Worm (Caenorhabditis elegans) whole organism, young adult: ENCODE measurements around the gene ser-2.

ENCODE experiments used
- B0035.1 ChIP-seq: sonication (generic microtip); optimal IDR thresholded peaks from 2 replicates; lab custom pipeline; 2016; ENCODE audit warnings: missing genetic modification characterization, mild to moderate bottlenecking, missing compliant biosample characterization, missing genotype, missing genetic modification reagents
- B0336.3 ChIP-seq: fragments of 200-800 bp; sonication (Bioruptor generic); IDR thresholded peaks from 2 replicates; pipeline ENCODE4 v1.3.6; 2022; ENCODE audit warnings: missing genetic modification characterization, missing compliant biosample characterization
- F23B12.7 ChIP-seq: sonication (generic microtip); optimal IDR thresholded peaks from 2 replicates; lab custom pipeline; 2017; ENCODE audit warnings: missing genetic modification characterization, mild to moderate bottlenecking, missing compliant biosample characterization, antibody characterized with exemption, moderate library complexity; ENCODE audit not compliant: insufficient read depth
- F33H1.4 ChIP-seq: fragments of 200-800 bp; sonication (Bioruptor generic); IDR thresholded peaks from 2 replicates; pipeline ENCODE4 v1.3.6; 2022; ENCODE audit warnings: missing genetic modification reagents, missing genetic modification characterization, missing compliant biosample characterization
- F37B4.10 ChIP-seq: fragments of 200-800 bp; sonication (Bioruptor generic); IDR thresholded peaks from 2 replicates; pipeline ENCODE4 v1.3.6; 2022; ENCODE audit warnings: missing genetic modification characterization, missing compliant biosample characterization
- F39B2.1 ChIP-seq: fragments of 200-800 bp; sonication (Bioruptor generic); IDR thresholded peaks from 2 replicates; pipeline ENCODE4 v1.3.6; 2022; ENCODE audit warnings: missing genetic modification reagents, missing genetic modification characterization, missing compliant biosample characterization
- F55B11.4 ChIP-seq: sonication (generic microtip); optimal IDR thresholded peaks from 2 replicates; lab custom pipeline; 2016; ENCODE audit warnings: missing compliant biosample characterization, missing genetic modification characterization, borderline replicate concordance; ENCODE audit not compliant: insufficient read depth
- T07F8.4 ChIP-seq: sonication (generic microtip); optimal IDR thresholded peaks from 2 replicates; lab custom pipeline; 2016; ENCODE audit warnings: mild to moderate bottlenecking, missing genetic modification characterization, moderate library complexity, missing compliant biosample characterization
- T26A5.8 ChIP-seq: sonication (generic microtip); optimal IDR thresholded peaks from 2 replicates; lab custom pipeline; 2016; ENCODE audit warnings: missing genetic modification characterization, missing compliant biosample characterization
- ZK185.1 ChIP-seq: sonication (generic microtip); optimal IDR thresholded peaks from 2 replicates; lab custom pipeline; 2016; ENCODE audit warnings: mild to moderate bottlenecking, missing genetic modification characterization, missing compliant biosample characterization; ENCODE audit not compliant: poor library complexity, severe bottlenecking
- atf-7 ChIP-seq: sonication (generic microtip); optimal IDR thresholded peaks from 2 replicates; lab custom pipeline; 2017; ENCODE audit warnings: mild to moderate bottlenecking, missing genetic modification characterization, missing compliant biosample characterization
- athp-1 ChIP-seq: sonication (generic microtip); optimal IDR thresholded peaks from 2 replicates; lab custom pipeline; 2017; ENCODE audit warnings: mild to moderate bottlenecking, missing genetic modification characterization, missing compliant biosample characterization
- ccch-3 ChIP-seq: fragments of 200-800 bp; sonication (Bioruptor generic); optimal IDR thresholded peaks from 2 replicates; lab custom pipeline; 2018; ENCODE audit warnings: mild to moderate bottlenecking, missing genetic modification characterization, missing compliant biosample characterization
- cebp-2 ChIP-seq: fragments of 200-800 bp; sonication (Bioruptor generic); IDR thresholded peaks from 2 replicates; pipeline ENCODE4 v1.3.6; 2022; ENCODE audit warnings: missing genetic modification characterization, missing compliant biosample characterization
- ceh-79 ChIP-seq: sonication (generic microtip); optimal IDR thresholded peaks from 2 replicates; lab custom pipeline; 2017; ENCODE audit warnings: mild to moderate bottlenecking, missing genetic modification characterization, missing compliant biosample characterization
- chd-7 ChIP-seq: sonication (generic microtip); optimal IDR thresholded peaks from 2 replicates; lab custom pipeline; 2016; ENCODE audit warnings: mild to moderate bottlenecking, missing genetic modification characterization, moderate library complexity, missing compliant biosample characterization
- die-1 ChIP-seq: sonication (generic microtip); optimal IDR thresholded peaks from 2 replicates; lab custom pipeline; 2016; ENCODE audit warnings: missing genotype, mild to moderate bottlenecking, missing genetic modification characterization, missing compliant biosample characterization
- egl-18 ChIP-seq: fragments of 200-800 bp; sonication (Bioruptor generic); IDR thresholded peaks from 2 replicates; pipeline ENCODE4 v1.3.6; 2022; ENCODE audit warnings: missing genetic modification reagents, missing genetic modification characterization, missing compliant biosample characterization
- egl-44 ChIP-seq: fragments of 200-800 bp; sonication (Bioruptor generic); IDR thresholded peaks from 2 replicates; pipeline ENCODE4 v1.3.6; 2022; ENCODE audit warnings: missing genetic modification reagents, missing genetic modification characterization, missing compliant biosample characterization
- ets-4 ChIP-seq: fragments of 200-800 bp; sonication (Bioruptor generic); optimal IDR thresholded peaks from 2 replicates; lab custom pipeline; 2018; ENCODE audit warnings: mild to moderate bottlenecking, missing genetic modification characterization, missing compliant biosample characterization
- lin-54 ChIP-seq: fragments of 200-800 bp; sonication (Bioruptor generic); optimal IDR thresholded peaks from 2 replicates; lab custom pipeline; 2018; ENCODE audit warnings: mild to moderate bottlenecking, missing genetic modification characterization, missing compliant biosample characterization
- lsy-27 ChIP-seq: sonication (generic microtip); optimal IDR thresholded peaks from 2 replicates; lab custom pipeline; 2017; ENCODE audit warnings: missing genetic modification characterization, mild to moderate bottlenecking, missing compliant biosample characterization, antibody characterized with exemption, missing genotype, borderline replicate concordance; ENCODE audit not compliant: insufficient read depth
- madf-3 ChIP-seq: fragments of 200-800 bp; sonication (Bioruptor generic); IDR thresholded peaks from 2 replicates; pipeline ENCODE4 v1.3.6; 2022; ENCODE audit warnings: missing genetic modification reagents, missing genetic modification characterization, missing compliant biosample characterization
- madf-6 ChIP-seq: fragments of 200-800 bp; sonication (Bioruptor generic); IDR thresholded peaks from 2 replicates; pipeline ENCODE4 v1.3.6; 2022; ENCODE audit warnings: missing genetic modification reagents, missing genetic modification characterization, missing compliant biosample characterization
- mes-4 ChIP-seq: sonication (generic microtip); optimal IDR thresholded peaks from 2 replicates; lab custom pipeline; 2016; ENCODE audit warnings: missing genotype, missing genetic modification characterization, missing compliant biosample characterization
- nfya-1 ChIP-seq: sonication (generic microtip); optimal IDR thresholded peaks from 2 replicates; lab custom pipeline; 2017; ENCODE audit warnings: antibody characterized with exemption, missing compliant biosample characterization, missing genetic modification characterization, borderline replicate concordance; ENCODE audit not compliant: insufficient read depth
- nhr-179 ChIP-seq: sonication (generic microtip); optimal IDR thresholded peaks from 2 replicates; lab custom pipeline; 2016; ENCODE audit warnings: mild to moderate bottlenecking, missing genetic modification characterization, missing compliant biosample characterization
- nhr-27 ChIP-seq: fragments of 200-800 bp; sonication (Bioruptor generic); optimal IDR thresholded peaks from 2 replicates; lab custom pipeline; 2018; ENCODE audit warnings: mild to moderate bottlenecking, missing genetic modification characterization, moderate library complexity, missing compliant biosample characterization
- nhr-80 ChIP-seq: sonication (generic microtip); optimal IDR thresholded peaks from 2 replicates; lab custom pipeline; 2016; ENCODE audit warnings: missing genetic modification characterization, missing compliant biosample characterization
- snpc-1.1 ChIP-seq: sonication (generic microtip); optimal IDR thresholded peaks from 2 replicates; lab custom pipeline; 2017; ENCODE audit warnings: missing genetic modification characterization, mild to moderate bottlenecking, missing compliant biosample characterization, antibody characterized with exemption, moderate library complexity, missing genotype, missing genetic modification reagents; ENCODE audit not compliant: insufficient read depth
- snpc-4 ChIP-seq, 5 experiments: fragments of 150-350 bp in 1 of 5; sonication (generic microtip) in 4 of 5; optimal IDR thresholded peaks; 2 replicates each; lab custom pipeline; 2014 to 2018; ENCODE audit warnings: missing genetic modification characterization in 5 of 5, missing biosample characterization in 3 of 5, antibody characterized with exemption in 2 of 5, mild to moderate bottlenecking in 2 of 5, missing compliant biosample characterization in 2 of 5, missing genotype in 2 of 5, moderate library complexity in 2 of 5, missing genetic modification reagents in 1 of 5
- xnd-1 ChIP-seq: sonication (generic microtip); optimal IDR thresholded peaks from 2 replicates; lab custom pipeline; 2016; ENCODE audit warnings: missing genotype, missing genetic modification reagents, missing genetic modification characterization, missing compliant biosample characterization
- zim-3 ChIP-seq: sonication (generic microtip); optimal IDR thresholded peaks from 2 replicates; lab custom pipeline; 2017; ENCODE audit warnings: mild to moderate bottlenecking, missing genetic modification characterization, moderate library complexity, missing compliant biosample characterization
- ztf-22 ChIP-seq: fragments of 200-800 bp; sonication (Bioruptor generic); optimal IDR thresholded peaks from 2 replicates; lab custom pipeline; 2018; ENCODE audit warnings: mild to moderate bottlenecking, missing genetic modification characterization, moderate library complexity, missing compliant biosample characterization
- ztf-26 ChIP-seq: sonication (generic microtip); optimal IDR thresholded peaks from 2 replicates; lab custom pipeline; 2017; ENCODE audit warnings: missing genetic modification characterization, missing compliant biosample characterization
- ztf-28 ChIP-seq: fragments of 200-800 bp; sonication (Bioruptor generic); IDR thresholded peaks from 2 replicates; pipeline ENCODE4 v1.3.6; 2022; ENCODE audit warnings: missing genetic modification reagents, missing genetic modification characterization, missing compliant biosample characterization
- ztf-3 ChIP-seq: fragments of 200-800 bp; sonication (Bioruptor generic); optimal IDR thresholded peaks from 2 replicates; lab custom pipeline; 2018; ENCODE audit warnings: mild to moderate bottlenecking, missing genetic modification characterization, missing compliant biosample characterization

Gene ser-2

DNA sequence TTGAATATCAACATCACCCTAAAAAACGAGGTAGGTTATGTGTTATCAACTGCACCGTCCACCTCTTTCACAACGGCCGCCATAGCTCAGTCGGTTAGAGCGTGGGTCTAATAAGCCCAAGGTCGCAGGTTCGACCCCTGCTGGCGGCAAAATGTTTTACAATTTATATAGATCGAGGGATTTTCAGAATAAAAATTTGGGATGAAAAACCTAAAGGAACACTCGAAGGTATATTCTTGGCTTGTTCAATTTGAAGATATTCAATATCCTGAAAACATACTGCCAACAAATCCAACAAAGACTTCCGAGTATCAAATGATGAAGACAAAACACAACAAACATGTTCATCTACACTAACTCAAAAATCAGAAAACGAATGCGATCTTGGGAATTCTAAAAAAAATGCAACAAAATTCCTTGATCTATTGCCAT is 5.4 kb downstream of the ser-2 start (continued):
- TF ChIP-seq B0035.1 (tag; lab: Kevin White, UChicago) (peak; percentile 78), madf-3 (GFP tag; lab: Robert Waterston, UW) (no peak), egl-18 (GFP tag; lab: Robert Waterston, UW) (no peak), F55B11.4 (no peak), T26A5.8 (tag; lab: Kevin White, UChicago) (peak; percentile 28), ceh-79 (peak; percentile 82), ZK185.1 (tag; lab: Kevin White, UChicago) (peak; percentile 80), egl-44 (peak; percentile 42; the same call in 1 of the 2 replicates), atf-7 (tag; lab: Kevin White, UChicago) (peak; percentile 68), F37B4.10 (GFP tag; lab: Robert Waterston, UW) (no peak), ztf-26 (tag; lab: Kevin White, UChicago) (peak; percentile 50), ets-4 (GFP tag; lab: Kevin White, UChicago) (peak; percentile 0), nfya-1 (tag; lab: Kevin White, UChicago) (no peak), xnd-1 (tag; lab: Kevin White, UChicago) (no peak), F23B12.7 (tag; lab: Kevin White, UChicago) (peak; percentile 29), lsy-27 (tag; lab: Kevin White, UChicago) (no peak), ztf-28 (GFP tag; lab: Robert Waterston, UW) (peak; percentile 69; the same call in 1 of the 2 replicates), die-1 (tag; lab: Kevin White, UChicago) (peak; percentile 87), T07F8.4 (peak; percentile 81), nhr-80 (no peak), ccch-3 (GFP tag; lab: Kevin White, UChicago) (peak; percentile 49), ztf-22 (GFP tag; lab: Kevin White, UChicago) (peak; percentile 33), athp-1 (tag; lab: Kevin White, UChicago) (peak; percentile 83), ztf-3 (no peak), nhr-27 (tag; lab: Kevin White, UChicago) (peak; percentile 67), lin-54 (GFP tag; lab: Kevin White, UChicago) (peak; percentile 64), B0336.3 (GFP tag; lab: Robert Waterston, UW) (0 out of 2 replicates have a peak, but pooled peaks have one; percentile 41), nhr-179 (tag; lab: Kevin White, UChicago) (peak; percentile 76)
- TF ChIP-seq, all 124 proteins: peak for 75

DNA sequence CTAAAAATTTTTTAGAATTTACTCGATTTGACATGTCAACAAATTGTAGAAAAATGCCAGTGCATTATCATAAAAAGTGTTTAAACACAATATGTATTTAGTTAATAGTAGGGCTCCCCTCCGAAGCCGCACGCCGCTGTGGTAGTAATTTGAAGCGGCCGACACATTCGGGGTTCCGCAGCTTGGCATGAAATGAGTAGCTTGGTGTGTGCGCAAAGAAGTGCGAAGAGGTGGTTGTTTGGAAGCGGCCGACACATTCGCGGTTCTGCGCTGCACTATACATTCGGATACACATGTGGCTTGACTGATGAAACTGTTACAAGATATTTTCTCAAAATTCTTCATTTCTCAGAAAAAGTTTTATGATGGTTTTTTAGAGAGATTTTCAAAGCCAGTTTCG is 17.2 kb downstream of the ser-2 start:
- TF ChIP-seq snpc-4 (GFP tag; optimal IDR thresholded peaks at IDR 0.05; lab: Kevin White, UChicago) (no peak), snpc-4 (tag; optimal IDR thresholded peaks at IDR 0.05; lab: Kevin White, UChicago) (peak in 2 of 4 experiments; percentile 73 to 87), zim-3 (no peak)

- TF ChIP-seq ceh-79 (no peak), T07F8.4 (no peak), madf-6 (GFP tag; lab: Robert Waterston, UW) (no peak), F39B2.1 (GFP tag; lab: Robert Waterston, UW) (no peak), chd-7 (tag; lab: Kevin White, UChicago) (no peak), mes-4 (tag; lab: Kevin White, UChicago) (no peak), ztf-22 (GFP tag; lab: Kevin White, UChicago) (no peak), snpc-1.1 (tag; lab: Kevin White, UChicago) (no peak), F33H1.4 (GFP tag; lab: Robert Waterston, UW) (no peak), cebp-2 (no peak)
- TF ChIP-seq, all 124 proteins: peak for 0
These were observed 19.0 kb downstream of the ser-2 start, which contains the start of gene jud-4 for ce11 chrX:15283740-15284139. TSS of gene jud-4 (plus strand) at chrX:15284115.
